Fruit fly (Drosophila melanogaster) whole organism, prepupa: ENCODE measurements around the gene CG11714.

Source experiments
- Blimp-1 ChIP-seq: fragments of 200-800 bp; sonication (Bioruptor generic); optimal IDR thresholded peaks from 3 replicates; lab custom pipeline; 2017; ENCODE audit warnings: missing biosample characterization, missing genetic modification characterization, mild to moderate bottlenecking, moderate library complexity, missing genetic modification reagents
- CG10631 ChIP-seq: fragments of 200-800 bp; sonication (Bioruptor generic); optimal IDR thresholded peaks from 2 replicates; lab custom pipeline; 2016; ENCODE audit warnings: missing biosample characterization, missing genetic modification characterization
- CG10669 ChIP-seq: fragments of 200-800 bp; sonication (Bioruptor generic); optimal IDR thresholded peaks from 3 replicates; lab custom pipeline; 2018; ENCODE audit warnings: missing biosample characterization, mild to moderate bottlenecking, missing genetic modification characterization, moderate library complexity
- CG11762 ChIP-seq: fragments of 200-800 bp; sonication (Bioruptor generic); optimal IDR thresholded peaks from 3 replicates; lab custom pipeline; 2016; ENCODE audit warnings: missing biosample characterization, missing genetic modification characterization; ENCODE audit not compliant: insufficient read depth
- CG11902 ChIP-seq: fragments of 200-800 bp; sonication (Bioruptor generic); optimal IDR thresholded peaks from 3 replicates; lab custom pipeline; 2016; ENCODE audit warnings: missing biosample characterization, missing genetic modification characterization
- CG15336 ChIP-seq: fragments of 200-800 bp; sonication (Bioruptor generic); IDR thresholded peaks from 2 replicates; pipeline ENCODE4 v1.3.6; 2022; ENCODE audit warnings: missing biosample characterization, missing genetic modification characterization
- CG1621 ChIP-seq: fragments of 200-800 bp; sonication (Bioruptor generic); optimal IDR thresholded peaks from 3 replicates; lab custom pipeline; 2018; ENCODE audit warnings: missing biosample characterization, mild to moderate bottlenecking, missing genetic modification characterization
- CG16779 ChIP-seq: fragments of 200-800 bp; sonication (Bioruptor generic); optimal IDR thresholded peaks from 3 replicates; lab custom pipeline; 2017; ENCODE audit warnings: missing biosample characterization, mild to moderate bottlenecking, missing genetic modification characterization
- CG3032 ChIP-seq: fragments of 200-800 bp; optimal IDR thresholded peaks from 2 replicates; lab custom pipeline; 2019; ENCODE audit warnings: missing biosample characterization, mild to moderate bottlenecking, missing genetic modification characterization, moderate library complexity
- CG32006 ChIP-seq: fragments of 200-800 bp; sonication (Bioruptor generic); optimal IDR thresholded peaks from 3 replicates; lab custom pipeline; 2017; ENCODE audit warnings: missing biosample characterization, mild to moderate bottlenecking, missing genetic modification characterization
- CG34406 ChIP-seq: fragments of 200-800 bp; sonication (Bioruptor generic); optimal IDR thresholded peaks from 3 replicates; lab custom pipeline; 2016; ENCODE audit warnings: missing biosample characterization, missing genetic modification characterization
- CG3919 ChIP-seq: fragments of 200-800 bp; sonication (Bioruptor generic); optimal IDR thresholded peaks from 3 replicates; lab custom pipeline; 2016; ENCODE audit warnings: missing biosample characterization, missing genetic modification characterization
- CG6163 ChIP-seq: fragments of 200-800 bp; sonication (Bioruptor generic); IDR thresholded peaks from 3 replicates; pipeline ENCODE4 v1.3.6; 2022; ENCODE audit warnings: missing biosample characterization, missing genetic modification characterization
- CG6276 ChIP-seq: fragments of 200-800 bp; sonication (Bioruptor generic); optimal IDR thresholded peaks from 2 replicates; lab custom pipeline; 2017; ENCODE audit warnings: missing biosample characterization, mild to moderate bottlenecking, missing genetic modification characterization
- CG6808 ChIP-seq: fragments of 200-800 bp; sonication (Bioruptor generic); optimal IDR thresholded peaks from 3 replicates; lab custom pipeline; 2017; ENCODE audit warnings: missing biosample characterization, missing genetic modification characterization, mild to moderate bottlenecking, moderate library complexity, missing genetic modification reagents
- CG7368 ChIP-seq: fragments of 200-800 bp; sonication (Bioruptor generic); optimal IDR thresholded peaks from 3 replicates; lab custom pipeline; 2016; ENCODE audit warnings: missing biosample characterization, missing genetic modification characterization
- CG8119 ChIP-seq: fragments of 200-800 bp; sonication (Bioruptor generic); IDR thresholded peaks from 3 replicates; pipeline ENCODE4 v1.3.6; 2022; ENCODE audit warnings: missing biosample characterization, missing genetic modification characterization
- CG8319 ChIP-seq: fragments of 200-800 bp; sonication (Bioruptor generic); optimal IDR thresholded peaks from 3 replicates; lab custom pipeline; 2016; ENCODE audit warnings: missing biosample characterization, missing genetic modification characterization
- Eip78C ChIP-seq: fragments of 200-800 bp; sonication (Bioruptor generic); peaks from one replicate; lab custom pipeline; 2016; ENCODE audit warnings: missing biosample characterization, missing genetic modification characterization
- Eip93F ChIP-seq: fragments of 200-800 bp; sonication (Bioruptor generic); optimal IDR thresholded peaks from 2 replicates; lab custom pipeline; 2016; ENCODE audit warnings: missing biosample characterization, mild to moderate bottlenecking, missing genetic modification characterization
- Gug ChIP-seq: fragments of 200-800 bp; sonication (Bioruptor generic); IDR thresholded peaks from 2 replicates; pipeline ENCODE4 v1.3.6; 2022; ENCODE audit warnings: missing biosample characterization, missing genetic modification characterization
- Hr39 ChIP-seq: fragments of 200-800 bp; sonication (Bioruptor generic); optimal IDR thresholded peaks from 2 replicates; lab custom pipeline; 2016; ENCODE audit warnings: missing biosample characterization, missing genetic modification characterization
- Lpt ChIP-seq: fragments of 200-800 bp; sonication (Bioruptor generic); optimal IDR thresholded peaks from 3 replicates; lab custom pipeline; 2016; ENCODE audit warnings: missing biosample characterization, missing genetic modification characterization
- Met ChIP-seq: fragments of 200-800 bp; sonication (Bioruptor generic); optimal IDR thresholded peaks from 3 replicates; lab custom pipeline; 2016; ENCODE audit warnings: missing biosample characterization, missing genetic modification characterization
- OdsH ChIP-seq: fragments of 200-800 bp; sonication (Bioruptor generic); optimal IDR thresholded peaks from 3 replicates; lab custom pipeline; 2016; ENCODE audit warnings: missing biosample characterization, missing genetic modification characterization
- Sox102F ChIP-seq: fragments of 200-800 bp; sonication (Bioruptor generic); optimal IDR thresholded peaks from 2 replicates; lab custom pipeline; 2016; ENCODE audit warnings: missing biosample characterization, mild to moderate bottlenecking, missing genetic modification characterization
- Sox14 ChIP-seq: fragments of 200-800 bp; sonication (Bioruptor generic); optimal IDR thresholded peaks from 3 replicates; lab custom pipeline; 2016; ENCODE audit warnings: missing biosample characterization, missing genetic modification characterization
- Sox15 ChIP-seq: fragments of 200-800 bp; sonication (Bioruptor generic); optimal IDR thresholded peaks from 3 replicates; lab custom pipeline; 2016; ENCODE audit warnings: missing biosample characterization, missing genetic modification characterization
- acj6 ChIP-seq: fragments of 200-800 bp; sonication (Bioruptor generic); optimal IDR thresholded peaks from 3 replicates; lab custom pipeline; 2016; ENCODE audit warnings: missing biosample characterization, missing genetic modification characterization
- dac ChIP-seq: fragments of 200-800 bp; sonication (Bioruptor generic); optimal IDR thresholded peaks from 2 replicates; lab custom pipeline; 2017; ENCODE audit warnings: missing biosample characterization, mild to moderate bottlenecking, missing genetic modification characterization
- dsx ChIP-seq: fragments of 200-800 bp; optimal IDR thresholded peaks from 3 replicates; lab custom pipeline; 2019; ENCODE audit warnings: missing biosample characterization, mild to moderate bottlenecking, missing genetic modification characterization, moderate library complexity; ENCODE audit not compliant: poor library complexity, severe bottlenecking
- eg ChIP-seq: fragments of 200-800 bp; sonication (Bioruptor generic); IDR thresholded peaks from 3 replicates; pipeline ENCODE4 v1.3.6; 2022; ENCODE audit warnings: missing biosample characterization, missing genetic modification characterization
- fd59A ChIP-seq: fragments of 200-800 bp; sonication (Bioruptor generic); optimal IDR thresholded peaks from 2 replicates; lab custom pipeline; 2017; ENCODE audit warnings: missing biosample characterization, mild to moderate bottlenecking, missing genetic modification characterization, missing genetic modification reagents
- fd85E ChIP-seq: fragments of 200-800 bp; sonication (Bioruptor generic); optimal IDR thresholded peaks from 3 replicates; lab custom pipeline; 2016; ENCODE audit warnings: missing biosample characterization, missing genetic modification characterization
- fkh ChIP-seq: fragments of 200-800 bp; sonication (Bioruptor generic); optimal IDR thresholded peaks from 3 replicates; lab custom pipeline; 2017; ENCODE audit warnings: missing biosample characterization, mild to moderate bottlenecking, missing genetic modification characterization, moderate library complexity
- lz ChIP-seq: fragments of 200-800 bp; sonication (Bioruptor generic); optimal IDR thresholded peaks from 3 replicates; lab custom pipeline; 2016; ENCODE audit warnings: missing biosample characterization, missing genetic modification characterization
- salr ChIP-seq, 2 experiments: fragments of 200-800 bp; sonication (Bioruptor generic); optimal IDR thresholded peaks; 3 replicates each; lab custom pipeline; 2016 to 2018; ENCODE audit warnings: missing biosample characterization in 2 of 2, missing genetic modification characterization in 2 of 2, mild to moderate bottlenecking in 1 of 2
- spab ChIP-seq: fragments of 200-800 bp; sonication (Bioruptor generic); optimal IDR thresholded peaks from 2 replicates; lab custom pipeline; 2017; ENCODE audit warnings: missing biosample characterization, mild to moderate bottlenecking, missing genetic modification characterization, missing genetic modification reagents
- ss ChIP-seq, 2 experiments: fragments of 200-800 bp; sonication (Bioruptor generic); optimal IDR thresholded peaks; 2 replicates in 1 of 2; 3 replicates in 1 of 2; lab custom pipeline; 2017 to 2018; ENCODE audit warnings: mild to moderate bottlenecking in 2 of 2, missing biosample characterization in 2 of 2, missing genetic modification characterization in 2 of 2, moderate library complexity in 1 of 2
- svp ChIP-seq: fragments of 200-800 bp; sonication (Bioruptor generic); peaks from one replicate; lab custom pipeline; 2016; ENCODE audit warnings: missing biosample characterization, missing genetic modification characterization
- vri ChIP-seq: fragments of 200-800 bp; sonication (Bioruptor generic); optimal IDR thresholded peaks from 3 replicates; lab custom pipeline; 2016; ENCODE audit warnings: missing biosample characterization, mild to moderate bottlenecking, missing genetic modification characterization

CG11714 gene

dm6 chr3L:11533704-11534319, 11.3 kb upstream of the CG11714 start (continued):
- peak; percentile 26 for TF ChIP-seq CG11762 (GFP tag; lab: Kevin White, UChicago)
- no peak for TF ChIP-seq dsx (GFP tag; lab: Kevin White, UChicago)
- no peak for TF ChIP-seq CG11902 (GFP tag; lab: Kevin White, UChicago)
- peak; percentile 61 for TF ChIP-seq Met
- no peak for TF ChIP-seq CG1621 (tag; lab: Kevin White, UChicago)
- peak; percentile 46 for TF ChIP-seq acj6 (GFP tag; lab: Kevin White, UChicago)
- peak; percentile 71 for TF ChIP-seq Hr39 (GFP tag; lab: Kevin White, UChicago)
- no peak for TF ChIP-seq vri (GFP tag; lab: Kevin White, UChicago)
- TF ChIP-seq fd85E (GFP tag; lab: Kevin White, UChicago): no peak
- no peak for TF ChIP-seq Gug (GFP tag; lab: Robert Waterston, UW)
- TF ChIP-seq lz (GFP tag; lab: Kevin White, UChicago): peak; percentile 60
- TF ChIP-seq fkh (GFP tag; lab: Kevin White, UChicago): no peak
- peak; percentile 77 for TF ChIP-seq svp (GFP tag; lab: Kevin White, UChicago)
- TF ChIP-seq eg (GFP tag; lab: Robert Waterston, UW): no peak
- TF ChIP-seq ss (GFP tag; optimal IDR thresholded peaks at IDR 0.05; lab: Kevin White, UChicago): no peak
- no peak for TF ChIP-seq Sox15 (GFP tag; lab: Kevin White, UChicago)
- peak; percentile 37; the same call in 2 of the 3 replicates for TF ChIP-seq CG8119 (GFP tag; lab: Robert Waterston, UW)
- peak; percentile 42 for TF ChIP-seq OdsH
- TF ChIP-seq Blimp-1 (GFP tag; lab: Kevin White, UChicago): no peak
- no peak for TF ChIP-seq CG10631
- no peak for TF ChIP-seq spab (GFP tag; lab: Kevin White, UChicago)
- TF ChIP-seq CG34406: peak; percentile 44
- no peak for TF ChIP-seq CG16779 (tag; lab: Kevin White, UChicago)
- peak; percentile 47 for TF ChIP-seq Sox14 (GFP tag; lab: Kevin White, UChicago)
- peak; percentile 4 for TF ChIP-seq CG8319 (GFP tag; lab: Kevin White, UChicago)
- no peak for TF ChIP-seq CG6163 (GFP tag; lab: Robert Waterston, UW)

- TF ChIP-seq CG10669 (no peak), Eip78C (GFP tag; lab: Kevin White, UChicago) (peak; percentile 56), CG32006 (peak; percentile 46), CG6276 (GFP tag; lab: Kevin White, UChicago) (peak; percentile 28), Sox102F (GFP tag; lab: Kevin White, UChicago) (no peak), Eip93F (no peak), Lpt (GFP tag; lab: Kevin White, UChicago) (no peak), CG15336 (peak; percentile 15; the same call in 1 of the 2 replicates), CG3032 (tag; lab: Kevin White, UChicago) (peak; percentile 7), CG3919 (GFP tag; lab: Kevin White, UChicago) (no peak)
Observed at dm6 chr3L:11531994-11532732, 9.7 kb upstream of the CG11714 start.

DNA sequence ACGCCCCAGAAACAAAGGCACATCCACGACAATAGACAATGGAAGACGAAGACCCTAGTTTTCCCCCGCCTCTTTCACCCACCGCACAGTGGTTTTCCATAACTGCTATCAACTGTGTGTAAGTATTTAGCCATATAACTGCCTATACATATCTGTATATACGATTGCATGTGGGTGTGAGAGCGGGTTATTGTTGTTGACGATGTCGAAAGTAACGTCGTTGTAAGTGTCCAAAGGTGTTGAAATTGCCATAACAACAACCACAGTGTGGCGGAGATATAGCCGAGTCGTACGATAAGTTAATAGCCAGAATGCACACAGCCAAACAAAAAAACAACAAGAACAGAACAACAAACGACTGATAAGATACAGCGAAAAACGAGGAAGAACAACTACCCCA, 8.8 kb upstream of the CG11714 start:
- TF ChIP-seq dac (GFP tag; lab: Kevin White, UChicago): no peak
- TF ChIP-seq lz (GFP tag; lab: Kevin White, UChicago): no peak
- peak; percentile 20 for TF ChIP-seq Eip93F
- TF ChIP-seq CG8119 (GFP tag; lab: Robert Waterston, UW): no peak
- TF ChIP-seq OdsH: no peak
- no peak for TF ChIP-seq CG7368 (GFP tag; lab: Kevin White, UChicago)
- TF ChIP-seq Sox15 (GFP tag; lab: Kevin White, UChicago): no peak
- TF ChIP-seq dsx (GFP tag; lab: Kevin White, UChicago): no peak
- no peak for TF ChIP-seq salr (GFP tag; optimal IDR thresholded peaks at IDR 0.05; lab: Kevin White, UChicago)
- no peak for TF ChIP-seq Met
- no peak for TF ChIP-seq eg (GFP tag; lab: Robert Waterston, UW)
- TF ChIP-seq Eip78C (GFP tag; lab: Kevin White, UChicago): peak; percentile 57
- no peak for TF ChIP-seq CG10631
- TF ChIP-seq CG34406: no peak
- TF ChIP-seq Sox14 (GFP tag; lab: Kevin White, UChicago): peak; percentile 17
- TF ChIP-seq fkh (GFP tag; lab: Kevin White, UChicago): peak; percentile 19
- no peak for TF ChIP-seq CG6163 (GFP tag; lab: Robert Waterston, UW)
- no peak for TF ChIP-seq fd59A (GFP tag; lab: Kevin White, UChicago)
- TF ChIP-seq CG8319 (GFP tag; lab: Kevin White, UChicago): no peak
- no peak for TF ChIP-seq CG10669
- no peak for TF ChIP-seq CG6808
- no peak for TF ChIP-seq fd85E (GFP tag; lab: Kevin White, UChicago)
- no peak for TF ChIP-seq acj6 (GFP tag; lab: Kevin White, UChicago)
